Worm (Caenorhabditis elegans): ENCODE measurements around the gene nas-18.

DNA sequence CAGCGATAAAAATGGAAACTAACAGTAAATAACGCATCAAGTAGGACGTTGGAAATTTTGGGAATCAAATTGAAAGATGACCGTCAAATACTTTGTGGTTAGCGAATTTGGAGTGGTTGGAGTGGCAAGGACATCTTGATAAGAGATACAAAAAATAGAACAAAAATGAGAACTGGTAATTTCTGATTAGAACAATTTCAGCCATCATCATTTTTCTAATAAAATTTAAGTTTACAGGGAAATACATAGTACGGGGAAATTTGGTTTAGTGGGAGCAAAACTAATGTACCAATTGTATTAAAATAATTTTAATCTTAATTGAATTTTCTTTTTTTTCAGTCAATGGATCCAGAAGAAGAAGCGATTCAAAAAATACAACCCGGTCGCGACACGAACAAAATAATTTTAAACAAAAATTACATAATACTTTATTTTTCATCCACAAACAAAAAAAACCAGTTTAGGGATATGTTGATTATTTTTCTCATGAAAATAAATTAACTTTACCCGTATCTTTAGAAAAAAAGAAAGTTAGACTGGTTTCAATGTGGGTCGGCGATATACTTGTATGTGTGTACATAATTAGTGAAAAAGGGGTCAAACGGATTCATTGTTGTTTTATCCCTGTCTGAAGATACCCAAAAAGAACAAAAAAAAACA lies 14.8 kb downstream of the nas-18 start, which contains the start of the genes K03B8.8 and grl-3:
- TF ChIP-seq pqm-1 (tag; optimal IDR thresholded peaks at IDR 0.05), result no peak
- no peak for TF ChIP-seq zag-1 (tag; optimal IDR thresholded peaks at IDR 0.05)

Measured in whole organism, L3 larva.